Worm (Caenorhabditis elegans) whole organism, late embryonic: Measurements from ENCODE around the gene F18C5.10.

Experiments
- ceh-24 ChIP-seq: sonication (generic microtip); optimal IDR thresholded peaks from 2 replicates; lab custom pipeline; 2016; ENCODE audit warnings: mild to moderate bottlenecking, missing genetic modification characterization, missing compliant biosample characterization
- ets-4 ChIP-seq: sonication (generic microtip); optimal IDR thresholded peaks from 2 replicates; lab custom pipeline; 2016; ENCODE audit warnings: missing genetic modification characterization, missing compliant biosample characterization
- mec-3 ChIP-seq: sonication (generic microtip); optimal IDR thresholded peaks from 2 replicates; lab custom pipeline; 2016; ENCODE audit warnings: borderline replicate concordance, missing genetic modification characterization, missing compliant biosample characterization
- pqm-1 ChIP-seq: sonication (generic microtip); optimal IDR thresholded peaks from 2 replicates; lab custom pipeline; 2016; ENCODE audit warnings: missing genetic modification characterization, missing compliant biosample characterization
- ref-2 ChIP-seq: sonication (generic microtip); optimal IDR thresholded peaks from 2 replicates; lab custom pipeline; 2016; ENCODE audit warnings: missing genetic modification characterization, missing compliant biosample characterization
- rnt-1 ChIP-seq: sonication (generic microtip); optimal IDR thresholded peaks from 2 replicates; lab custom pipeline; 2016; ENCODE audit warnings: missing genetic modification characterization, missing compliant biosample characterization
- tbx-7 ChIP-seq: sonication (generic microtip); optimal IDR thresholded peaks from 2 replicates; lab custom pipeline; 2016; ENCODE audit warnings: missing genotype, missing genetic modification characterization, missing compliant biosample characterization
- unc-86 ChIP-seq: sonication (generic microtip); optimal IDR thresholded peaks from 2 replicates; lab custom pipeline; 2016; ENCODE audit warnings: missing genetic modification characterization, missing compliant biosample characterization

ce11 chrII:6609315-6609842, 48.1 kb upstream of the F18C5.10 start, which contains the start of gene epg-5:
- TF ChIP-seq ref-2 (tag; lab: Kevin White, UChicago) (no peak), pqm-1 (no peak), unc-86 (no peak), rnt-1 (tag; lab: Kevin White, UChicago) (no peak), mec-3 (no peak), ceh-24 (no peak), tbx-7 (tag; lab: Kevin White, UChicago) (no peak), ets-4 (tag; lab: Kevin White, UChicago) (no peak)
